Worm (Caenorhabditis elegans) whole organism, young adult: ENCODE data around the gene cct-5.
A peak's percentile ranks its signal among the peaks of the same experiment; 100 is the strongest.

ENCODE experiments used
- F22D6.2 ChIP-seq: sonication (generic microtip); optimal IDR thresholded peaks from 2 replicates; lab custom pipeline; 2016; ENCODE audit warnings: mild to moderate bottlenecking, missing genetic modification characterization, missing compliant biosample characterization
- F23B12.7 ChIP-seq: sonication (generic microtip); optimal IDR thresholded peaks from 2 replicates; lab custom pipeline; 2017; ENCODE audit warnings: missing genetic modification characterization, mild to moderate bottlenecking, missing compliant biosample characterization, antibody characterized with exemption, moderate library complexity; ENCODE audit not compliant: insufficient read depth
- F33H1.4 ChIP-seq: fragments of 200-800 bp; sonication (Bioruptor generic); IDR thresholded peaks from 2 replicates; pipeline ENCODE4 v1.3.6; 2022; ENCODE audit warnings: missing genetic modification reagents, missing genetic modification characterization, missing compliant biosample characterization
- F37B4.10 ChIP-seq: fragments of 200-800 bp; sonication (Bioruptor generic); IDR thresholded peaks from 2 replicates; pipeline ENCODE4 v1.3.6; 2022; ENCODE audit warnings: missing genetic modification characterization, missing compliant biosample characterization
- F49E8.2 ChIP-seq: sonication (generic microtip); optimal IDR thresholded peaks from 3 replicates; lab custom pipeline; 2017; ENCODE audit warnings: missing genetic modification characterization, mild to moderate bottlenecking, missing compliant biosample characterization, antibody characterized with exemption, moderate library complexity; ENCODE audit not compliant: insufficient read depth
- F55B11.4 ChIP-seq: sonication (generic microtip); optimal IDR thresholded peaks from 2 replicates; lab custom pipeline; 2016; ENCODE audit warnings: missing compliant biosample characterization, missing genetic modification characterization, borderline replicate concordance; ENCODE audit not compliant: insufficient read depth
- F57C9.4 ChIP-seq: sonication (generic microtip); optimal IDR thresholded peaks from 2 replicates; lab custom pipeline; 2017; ENCODE audit warnings: mild to moderate bottlenecking, missing genetic modification characterization, missing compliant biosample characterization
- K11D2.4 ChIP-seq: fragments of 200-800 bp; sonication (Bioruptor generic); IDR thresholded peaks from 2 replicates; pipeline ENCODE4 v1.3.6; 2022; ENCODE audit warnings: missing genetic modification reagents, missing genetic modification characterization, missing compliant biosample characterization
- Y53F4B.3 ChIP-seq: fragments of 200-800 bp; sonication (Bioruptor generic); IDR thresholded peaks from 2 replicates; pipeline ENCODE4 v1.3.6; 2022; ENCODE audit warnings: missing genetic modification reagents, missing genetic modification characterization, missing compliant biosample characterization
- Y79H2A.3 ChIP-seq: fragments of 200-800 bp; sonication (Bioruptor generic); conservative IDR thresholded peaks from 2 replicates; pipeline ENCODE4 v1.3.6; 2022; ENCODE audit warnings: missing genetic modification reagents, missing genetic modification characterization, missing compliant biosample characterization
- aptf-2 ChIP-seq: fragments of 200-800 bp; sonication (Bioruptor generic); conservative IDR thresholded peaks from 2 replicates; pipeline ENCODE4 v1.3.6; 2022; ENCODE audit warnings: missing genetic modification reagents, missing genetic modification characterization, missing compliant biosample characterization
- aptf-3 ChIP-seq: fragments of 200-800 bp; sonication (Bioruptor generic); IDR thresholded peaks from 2 replicates; pipeline ENCODE4 v1.3.6; 2022; ENCODE audit warnings: missing genetic modification characterization, missing compliant biosample characterization
- attf-5 ChIP-seq: fragments of 200-800 bp; sonication (Bioruptor generic); optimal IDR thresholded peaks from 2 replicates; lab custom pipeline; 2018; ENCODE audit warnings: mild to moderate bottlenecking, missing genetic modification characterization, missing compliant biosample characterization
- bed-1 ChIP-seq: fragments of 200-800 bp; sonication (Bioruptor generic); IDR thresholded peaks from 2 replicates; pipeline ENCODE4 v1.3.6; 2022; ENCODE audit warnings: missing genetic modification reagents, missing genetic modification characterization, missing compliant biosample characterization
- cebp-2 ChIP-seq: fragments of 200-800 bp; sonication (Bioruptor generic); IDR thresholded peaks from 2 replicates; pipeline ENCODE4 v1.3.6; 2022; ENCODE audit warnings: missing genetic modification characterization, missing compliant biosample characterization
- ceh-100 ChIP-seq: fragments of 200-800 bp; sonication (Bioruptor generic); IDR thresholded peaks from 2 replicates; pipeline ENCODE4 v1.3.6; 2022; ENCODE audit warnings: missing genetic modification reagents, missing genetic modification characterization, missing compliant biosample characterization
- ceh-27 ChIP-seq: fragments of 200-800 bp; sonication (Bioruptor generic); optimal IDR thresholded peaks from 2 replicates; lab custom pipeline; 2018; ENCODE audit warnings: mild to moderate bottlenecking, missing genetic modification characterization, moderate library complexity, missing compliant biosample characterization
- chd-7 ChIP-seq: sonication (generic microtip); optimal IDR thresholded peaks from 2 replicates; lab custom pipeline; 2016; ENCODE audit warnings: mild to moderate bottlenecking, missing genetic modification characterization, moderate library complexity, missing compliant biosample characterization
- dox-1 ChIP-seq: fragments of 200-800 bp; sonication (Bioruptor generic); IDR thresholded peaks from 2 replicates; pipeline ENCODE4 v1.3.6; 2022; ENCODE audit warnings: missing genetic modification reagents, missing genetic modification characterization, missing compliant biosample characterization
- dpff-1 ChIP-seq: sonication (generic microtip); optimal IDR thresholded peaks from 2 replicates; lab custom pipeline; 2017; ENCODE audit warnings: mild to moderate bottlenecking, missing genetic modification characterization, missing compliant biosample characterization
- dpl-1 ChIP-seq: fragments of 150-350 bp; optimal IDR thresholded peaks from 2 replicates; lab custom pipeline; 2014; ENCODE audit warnings: missing biosample characterization, missing genetic modification reagents, missing genetic modification characterization
- egl-18 ChIP-seq: fragments of 200-800 bp; sonication (Bioruptor generic); IDR thresholded peaks from 2 replicates; pipeline ENCODE4 v1.3.6; 2022; ENCODE audit warnings: missing genetic modification reagents, missing genetic modification characterization, missing compliant biosample characterization
- egl-44 ChIP-seq: fragments of 200-800 bp; sonication (Bioruptor generic); IDR thresholded peaks from 2 replicates; pipeline ENCODE4 v1.3.6; 2022; ENCODE audit warnings: missing genetic modification reagents, missing genetic modification characterization, missing compliant biosample characterization
- egrh-3 ChIP-seq: fragments of 200-800 bp; sonication (Bioruptor generic); IDR thresholded peaks from 2 replicates; pipeline ENCODE4 v1.3.6; 2022; ENCODE audit warnings: missing genetic modification reagents, missing genetic modification characterization, missing compliant biosample characterization
- ets-4 ChIP-seq: fragments of 200-800 bp; sonication (Bioruptor generic); optimal IDR thresholded peaks from 2 replicates; lab custom pipeline; 2018; ENCODE audit warnings: mild to moderate bottlenecking, missing genetic modification characterization, missing compliant biosample characterization
- fkh-3 ChIP-seq: sonication (generic microtip); optimal IDR thresholded peaks from 2 replicates; lab custom pipeline; 2016; ENCODE audit warnings: mild to moderate bottlenecking, missing genetic modification characterization, missing compliant biosample characterization
- him-1 ChIP-seq: sonication (generic microtip); optimal IDR thresholded peaks from 2 replicates; lab custom pipeline; 2016; ENCODE audit warnings: missing genotype, missing genetic modification reagents, missing genetic modification characterization, missing compliant biosample characterization
- hlh-26 ChIP-seq: fragments of 200-800 bp; sonication (Bioruptor generic); conservative IDR thresholded peaks from 2 replicates; pipeline ENCODE4 v1.3.6; 2022; ENCODE audit warnings: missing genetic modification reagents, missing genetic modification characterization, missing compliant biosample characterization
- hmg-1.2 ChIP-seq: fragments of 200-800 bp; sonication (Bioruptor generic); IDR thresholded peaks from 2 replicates; pipeline ENCODE4 v1.3.6; 2022; ENCODE audit warnings: missing genetic modification reagents, missing genetic modification characterization, missing compliant biosample characterization
- hmg-20 ChIP-seq: fragments of 200-800 bp; sonication (Bioruptor generic); IDR thresholded peaks from 2 replicates; pipeline ENCODE4 v1.3.6; 2022; ENCODE audit warnings: missing genetic modification reagents, missing genetic modification characterization, missing compliant biosample characterization
- hsf-1 ChIP-seq: fragments of 200-800 bp; sonication (Bioruptor generic); IDR thresholded peaks from 2 replicates; pipeline ENCODE4 v1.3.6; 2022; ENCODE audit warnings: missing genetic modification reagents, missing genetic modification characterization, missing compliant biosample characterization
- lag-1 ChIP-seq: fragments of 200-800 bp; sonication (Bioruptor generic); IDR thresholded peaks from 2 replicates; pipeline ENCODE4 v1.3.6; 2022; ENCODE audit warnings: missing genetic modification reagents, missing genetic modification characterization, missing compliant biosample characterization
- let-607 ChIP-seq, 2 experiments: fragments of 200-800 bp in 1 of 2; sonication (Bioruptor generic) in 1 of 2; sonication (generic microtip) in 1 of 2; optimal IDR thresholded peaks; 2 replicates each; lab custom pipeline; 2016 to 2018; ENCODE audit warnings: mild to moderate bottlenecking in 2 of 2, missing compliant biosample characterization in 2 of 2, missing genetic modification characterization in 2 of 2, moderate library complexity in 2 of 2, missing genotype in 1 of 2
- lsl-1 ChIP-seq: fragments of 200-800 bp; sonication (Bioruptor generic); optimal IDR thresholded peaks from 2 replicates; lab custom pipeline; 2018; ENCODE audit warnings: mild to moderate bottlenecking, missing genetic modification characterization, moderate library complexity, missing compliant biosample characterization
- madf-3 ChIP-seq: fragments of 200-800 bp; sonication (Bioruptor generic); IDR thresholded peaks from 2 replicates; pipeline ENCODE4 v1.3.6; 2022; ENCODE audit warnings: missing genetic modification reagents, missing genetic modification characterization, missing compliant biosample characterization
- madf-6 ChIP-seq: fragments of 200-800 bp; sonication (Bioruptor generic); IDR thresholded peaks from 2 replicates; pipeline ENCODE4 v1.3.6; 2022; ENCODE audit warnings: missing genetic modification reagents, missing genetic modification characterization, missing compliant biosample characterization
- nfyb-1 ChIP-seq: fragments of 200-800 bp; sonication (Bioruptor generic); IDR thresholded peaks from 2 replicates; pipeline ENCODE4 v1.3.6; 2022; ENCODE audit warnings: missing genetic modification reagents, missing genetic modification characterization, missing compliant biosample characterization
- nhr-120 ChIP-seq: fragments of 200-800 bp; sonication (Bioruptor generic); IDR thresholded peaks from 2 replicates; pipeline ENCODE4 v1.3.6; 2022; ENCODE audit warnings: missing genetic modification characterization, missing compliant biosample characterization
- rcor-1 ChIP-seq: fragments of 200-800 bp; sonication (Bioruptor generic); IDR thresholded peaks from 2 replicates; pipeline ENCODE4 v1.3.6; 2022; ENCODE audit warnings: missing genetic modification reagents, missing genetic modification characterization, missing compliant biosample characterization
- repo-1 ChIP-seq: sonication (generic microtip); optimal IDR thresholded peaks from 2 replicates; lab custom pipeline; 2017; ENCODE audit warnings: mild to moderate bottlenecking, missing genetic modification characterization, missing compliant biosample characterization
- rpc-1 ChIP-seq, 2 experiments: fragments of 150-350 bp in 1 of 2; sonication (generic microtip) in 1 of 2; optimal IDR thresholded peaks; 2 replicates each; lab custom pipeline; 2014 to 2018; ENCODE audit warnings: missing biosample characterization in 1 of 2, missing genetic modification characterization in 1 of 2, missing genetic modification reagents in 1 of 2, missing genotype in 1 of 2
- somi-1 ChIP-seq: fragments of 200-800 bp; sonication (Bioruptor generic); optimal IDR thresholded peaks from 2 replicates; lab custom pipeline; 2018; ENCODE audit warnings: mild to moderate bottlenecking, missing genetic modification characterization, missing compliant biosample characterization
- tlf-1 ChIP-seq: fragments of 200-800 bp; sonication (Bioruptor generic); optimal IDR thresholded peaks from 2 replicates; lab custom pipeline; 2018; ENCODE audit warnings: mild to moderate bottlenecking, missing genetic modification characterization, missing compliant biosample characterization
- unc-130 ChIP-seq: sonication (generic microtip); optimal IDR thresholded peaks from 2 replicates; lab custom pipeline; 2016; ENCODE audit warnings: missing genetic modification reagents, missing genetic modification characterization, missing compliant biosample characterization
- xnd-1 ChIP-seq: sonication (generic microtip); optimal IDR thresholded peaks from 2 replicates; lab custom pipeline; 2016; ENCODE audit warnings: missing genotype, missing genetic modification reagents, missing genetic modification characterization, missing compliant biosample characterization
- zim-3 ChIP-seq: sonication (generic microtip); optimal IDR thresholded peaks from 2 replicates; lab custom pipeline; 2017; ENCODE audit warnings: mild to moderate bottlenecking, missing genetic modification characterization, moderate library complexity, missing compliant biosample characterization
- ztf-22 ChIP-seq: fragments of 200-800 bp; sonication (Bioruptor generic); optimal IDR thresholded peaks from 2 replicates; lab custom pipeline; 2018; ENCODE audit warnings: mild to moderate bottlenecking, missing genetic modification characterization, moderate library complexity, missing compliant biosample characterization
- ztf-28 ChIP-seq: fragments of 200-800 bp; sonication (Bioruptor generic); IDR thresholded peaks from 2 replicates; pipeline ENCODE4 v1.3.6; 2022; ENCODE audit warnings: missing genetic modification reagents, missing genetic modification characterization, missing compliant biosample characterization
- ztf-3 ChIP-seq: fragments of 200-800 bp; sonication (Bioruptor generic); optimal IDR thresholded peaks from 2 replicates; lab custom pipeline; 2018; ENCODE audit warnings: mild to moderate bottlenecking, missing genetic modification characterization, missing compliant biosample characterization

The cct-5 gene

DNA sequence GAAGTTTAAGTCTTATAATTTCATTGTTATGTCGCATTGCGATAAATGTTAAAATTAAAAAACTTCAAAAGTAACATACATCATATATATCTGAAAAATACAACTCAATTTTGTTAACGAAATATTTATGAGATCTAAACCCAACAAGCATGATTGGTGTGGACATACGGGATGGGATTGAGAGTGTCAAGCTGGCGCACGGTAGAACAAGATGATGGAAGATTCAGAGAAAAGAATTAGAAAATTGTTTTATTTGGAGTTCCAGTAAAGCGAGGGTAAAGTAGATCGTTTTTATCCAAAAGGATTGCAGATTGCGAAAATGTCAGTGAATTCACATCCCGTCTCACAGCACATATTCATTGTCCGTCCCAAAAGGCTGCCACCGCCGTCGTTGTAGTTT, 31.1 kb downstream of the cct-5 start (continued):
- TF ChIP-seq aptf-2 (no peak), hmg-20 (GFP tag; lab: Robert Waterston, UW) (no peak), cebp-2 (no peak), bed-1 (GFP tag; lab: Robert Waterston, UW) (0 out of 2 replicates have a peak, but pooled peaks have one; percentile 35), attf-5 (peak; percentile 23), ztf-28 (GFP tag; lab: Robert Waterston, UW) (no peak), F55B11.4 (tag; lab: Kevin White, UChicago) (no peak), egl-44 (0 out of 2 replicates have a peak, but pooled peaks have one; percentile 43), K11D2.4 (no peak), hsf-1 (GFP tag; lab: Robert Waterston, UW) (peak; percentile 75), F33H1.4 (GFP tag; lab: Robert Waterston, UW) (no peak), repo-1 (tag; lab: Kevin White, UChicago) (no peak), F23B12.7 (tag; lab: Kevin White, UChicago) (no peak), hlh-26 (no peak), fkh-3 (tag; lab: Kevin White, UChicago) (no peak), somi-1 (GFP tag; lab: Kevin White, UChicago) (no peak), lsl-1 (GFP tag; lab: Kevin White, UChicago) (peak; percentile 28), F22D6.2 (tag; lab: Kevin White, UChicago) (no peak), aptf-3 (no peak), lag-1 (GFP tag; lab: Robert Waterston, UW) (no peak), F49E8.2 (tag; lab: Kevin White, UChicago) (peak; percentile 53), F37B4.10 (GFP tag; lab: Robert Waterston, UW) (no peak), dpff-1 (no peak), tlf-1 (peak; percentile 35), Y53F4B.3 (GFP tag; lab: Robert Waterston, UW) (no peak), zim-3 (tag; lab: Kevin White, UChicago) (peak; percentile 23), hmg-1.2 (GFP tag; lab: Robert Waterston, UW) (peak; percentile 46), unc-130 (peak; percentile 6), madf-3 (GFP tag; lab: Robert Waterston, UW) (no peak; the same call in 1 of the 2 replicates), rcor-1 (GFP tag; lab: Robert Waterston, UW) (peak; percentile 57), dox-1 (GFP tag; lab: Robert Waterston, UW) (no peak), ets-4 (GFP tag; lab: Kevin White, UChicago) (no peak), F57C9.4 (tag; lab: Kevin White, UChicago) (no peak), nhr-120 (GFP tag; lab: Robert Waterston, UW) (no peak), xnd-1 (tag; lab: Kevin White, UChicago) (no peak), ceh-100 (GFP tag; lab: Robert Waterston, UW) (peak; percentile 45; the same call in 1 of the 2 replicates), him-1 (tag; lab: Kevin White, UChicago) (no peak), Y79H2A.3 (GFP tag; lab: Robert Waterston, UW) (no peak), let-607 (tag; optimal IDR thresholded peaks at IDR 0.05; lab: Kevin White, UChicago) (no peak), ztf-3 (GFP tag; lab: Kevin White, UChicago) (no peak), chd-7 (tag; lab: Kevin White, UChicago) (no peak), egl-18 (GFP tag; lab: Robert Waterston, UW) (no peak), nfyb-1 (GFP tag; lab: Robert Waterston, UW) (0 out of 2 replicates have a peak, but pooled peaks have one; percentile 38), egrh-3 (GFP tag; lab: Robert Waterston, UW) (no peak), rpc-1 (optimal IDR thresholded peaks at IDR 0.05; lab: Kevin White, UChicago) (no peak), rpc-1 (tag; optimal IDR thresholded peaks at IDR 0.05; lab: Kevin White, UChicago) (no peak), madf-6 (GFP tag; lab: Robert Waterston, UW) (peak; percentile 82), ceh-27 (no peak), ztf-22 (GFP tag; lab: Kevin White, UChicago) (no peak), dpl-1 (GFP tag; lab: Kevin White, UChicago) (no peak)
